Worm (Caenorhabditis elegans): Measurements from ENCODE around the gene crn-3.

crn-3 gene

DNA sequence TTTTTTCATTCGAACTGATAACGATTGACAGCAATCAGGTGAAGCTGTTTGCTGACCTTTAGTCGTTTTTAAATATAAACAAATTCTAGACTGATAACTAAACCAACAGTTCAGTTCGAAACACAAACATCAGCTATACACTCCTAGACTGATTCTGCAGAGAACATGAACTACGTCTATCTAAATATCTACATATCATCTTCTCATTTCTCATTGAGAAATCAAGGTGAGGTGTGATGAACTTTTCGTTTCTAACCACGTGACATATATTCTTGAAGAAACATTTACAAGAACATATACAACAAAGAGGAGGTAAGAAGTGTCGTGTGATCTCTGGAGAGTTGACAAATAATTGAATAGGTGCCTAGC, 30.7 kb upstream of the crn-3 start (continued):
- TF ChIP-seq egl-27 (tag; optimal IDR thresholded peaks at IDR 0.05) (no peak), ceh-20 (GFP tag; IDR thresholded peaks at IDR 0.05) (no peak), F49E8.2 (tag; optimal IDR thresholded peaks at IDR 0.05; ENCODE audit: borderline replicate concordance) (no peak), attf-4 (tag; optimal IDR thresholded peaks at IDR 0.05) (no peak), lin-38 (GFP tag; IDR thresholded peaks at IDR 0.05) (no peak), dmd-9 (GFP tag; IDR thresholded peaks at IDR 0.05) (no peak), nhr-48 (tag; optimal IDR thresholded peaks at IDR 0.05) (peak; percentile 0)

DNA sequence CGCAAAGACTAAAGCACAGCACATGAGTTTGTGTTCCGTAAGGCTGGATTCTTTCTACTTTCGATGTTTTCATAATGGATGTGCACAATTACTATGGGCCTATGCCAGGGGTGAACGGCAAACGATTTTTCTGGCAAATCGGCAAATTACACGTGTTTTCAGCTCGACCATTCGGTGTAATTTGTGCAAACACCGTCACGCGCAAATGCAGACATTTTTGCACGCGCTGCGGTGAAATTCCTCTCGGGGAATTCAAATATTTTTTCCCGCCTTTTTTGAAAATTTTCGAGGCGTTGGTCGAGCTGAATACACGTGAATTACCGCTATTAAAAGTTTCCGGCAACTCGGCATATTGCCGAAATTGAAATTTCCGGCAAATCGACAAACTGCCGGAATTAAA, 30.3 kb upstream of the crn-3 start:
- TF ChIP-seq aha-1 (tag) (peak; percentile 34), madf-5 (GFP tag; IDR thresholded peaks at IDR 0.05) (0 out of 4 replicates have a peak, but pooled peaks of 1 of the 2 experiments have one; percentile 63), Y48G9A.11 (GFP tag; IDR thresholded peaks at IDR 0.05) (0 out of 2 replicates have a peak, but pooled peaks have one; percentile 38)

DNA sequence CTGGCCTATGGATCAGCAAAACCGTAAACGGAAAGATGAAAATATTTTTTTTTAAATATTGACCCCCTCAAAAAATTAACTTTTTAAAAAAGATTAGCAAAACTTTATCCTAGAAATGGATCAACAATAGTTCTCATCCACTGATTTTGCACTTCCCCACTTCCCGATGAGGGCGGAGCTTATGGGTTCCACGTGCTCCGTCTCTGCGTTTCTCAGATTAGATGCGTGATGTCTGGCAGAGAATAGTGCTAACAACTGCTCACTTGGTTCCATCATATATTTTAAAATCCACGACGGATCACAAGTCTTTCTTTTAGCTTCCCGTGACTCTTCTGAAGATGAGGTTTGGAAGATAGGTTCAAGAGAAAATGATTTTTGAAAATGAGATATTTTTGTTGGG, 29.5 kb upstream of the crn-3 start:
- TF ChIP-seq nhr-11 (tag; optimal IDR thresholded peaks at IDR 0.05): peak; percentile 87
- no peak for TF ChIP-seq aly-2 (tag; optimal IDR thresholded peaks at IDR 0.05)
- TF ChIP-seq fos-1 (tag; optimal IDR thresholded peaks at IDR 0.05): no peak
- no peak for TF ChIP-seq aha-1 (tag)
- no peak for TF ChIP-seq nhr-28 (tag; optimal IDR thresholded peaks at IDR 0.05)
- peak; percentile 66 for TF ChIP-seq hlh-30 (tag; optimal IDR thresholded peaks at IDR 0.05; ENCODE audit: insufficient read depth)
- TF ChIP-seq hlh-11 (tag; optimal IDR thresholded peaks at IDR 0.05): no peak
- TF ChIP-seq hif-1 (tag; optimal IDR thresholded peaks at IDR 0.05): no peak
- TF ChIP-seq mdt-29 (GFP tag; IDR thresholded peaks at IDR 0.05): no peak
- no peak for TF ChIP-seq ZK546.5 (tag; optimal IDR thresholded peaks at IDR 0.05)
- TF ChIP-seq mxl-3 (GFP tag; optimal IDR thresholded peaks at IDR 0.05): peak; percentile 25
- TF ChIP-seq daf-16 (GFP tag; optimal IDR thresholded peaks at IDR 0.05): peak in 1 of 2 experiments; percentile 43
- no peak for TF ChIP-seq daf-16 (tag; optimal IDR thresholded peaks at IDR 0.05)
- no peak for TF ChIP-seq daf-19 (GFP tag; conservative IDR thresholded peaks at IDR 0.05)
- peak in 1 of 2 experiments; percentile 3 for TF ChIP-seq mdl-1 (tag; optimal IDR thresholded peaks at IDR 0.05)
- no peak for TF ChIP-seq mep-1 (tag; optimal IDR thresholded peaks at IDR 0.05)
- TF ChIP-seq spr-3 (GFP tag; optimal IDR thresholded peaks at IDR 0.05): no peak

DNA sequence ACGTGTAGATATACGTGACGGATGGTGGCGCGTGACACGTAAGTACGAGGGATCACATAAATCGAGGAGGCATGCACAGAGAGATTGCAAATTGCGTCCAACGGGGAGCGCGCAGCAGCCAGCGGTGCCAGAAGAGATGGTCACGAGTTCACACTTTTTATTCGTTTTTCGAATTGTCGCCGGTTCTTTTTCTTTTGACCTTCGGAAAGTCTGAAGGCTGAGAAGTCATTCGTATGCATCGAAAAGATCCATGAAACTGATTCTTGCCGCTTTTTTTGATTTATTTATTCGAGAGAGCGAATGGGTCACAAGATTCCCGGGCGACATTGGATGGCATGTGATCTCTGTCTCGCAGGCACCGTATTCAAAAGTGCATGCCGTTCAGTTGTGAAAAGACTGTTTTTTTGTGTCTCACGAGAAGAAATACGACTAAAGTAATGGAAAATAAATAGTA, 28.9 kb upstream of the crn-3 start:
- peak; percentile 44 for TF ChIP-seq duxl-1 (tag; optimal IDR thresholded peaks at IDR 0.05; ENCODE audit: poor library complexity)
- TF ChIP-seq mdt-29 (GFP tag; IDR thresholded peaks at IDR 0.05): peak; percentile 58; the same call in 1 of the 2 replicates
- TF ChIP-seq dpl-1 (GFP tag; optimal IDR thresholded peaks at IDR 0.05): peak; percentile 16
- no peak for TF ChIP-seq mxl-2 (GFP tag; conservative IDR thresholded peaks at IDR 0.05)
- TF ChIP-seq zfp-2 (tag; optimal IDR thresholded peaks at IDR 0.05): no peak
- 0 out of 4 replicates have a peak, but pooled peaks of 1 of the 2 experiments have one; percentile 7 for TF ChIP-seq madf-5 (GFP tag; IDR thresholded peaks at IDR 0.05)
- no peak for TF ChIP-seq arid-1 (GFP tag; conservative IDR thresholded peaks at IDR 0.05)
- TF ChIP-seq nhr-25 (tag; optimal IDR thresholded peaks at IDR 0.05; ENCODE audit: borderline replicate concordance, insufficient read depth): peak; percentile 84
- TF ChIP-seq hmg-1.1 (GFP tag; IDR thresholded peaks at IDR 0.05): peak; percentile 70; the same call in 1 of the 2 replicates
- peak; percentile 13 to 63 for TF ChIP-seq lsy-2 (tag; optimal IDR thresholded peaks at IDR 0.05)
- peak; percentile 98 for TF ChIP-seq hlh-30 (tag; optimal IDR thresholded peaks at IDR 0.05; ENCODE audit: insufficient read depth)
- peak; percentile 17; the same call in 1 of the 2 replicates for TF ChIP-seq T26A8.4 (GFP tag; IDR thresholded peaks at IDR 0.05)
- TF ChIP-seq nhr-41 (GFP tag; IDR thresholded peaks at IDR 0.05): no peak
- peak; percentile 1; the same call in 1 of the 2 replicates for TF ChIP-seq madf-9 (GFP tag; conservative IDR thresholded peaks at IDR 0.05)
- TF ChIP-seq aha-1 (tag): peak; percentile 99
- 0 out of 2 replicates have a peak, but pooled peaks have one; percentile 16 for TF ChIP-seq lin-38 (GFP tag; IDR thresholded peaks at IDR 0.05)
- no peak for TF ChIP-seq D1046.2 (GFP tag; IDR thresholded peaks at IDR 0.05)
- peak; percentile 88 for TF ChIP-seq hlh-11 (tag; optimal IDR thresholded peaks at IDR 0.05)
- TF ChIP-seq set-16 (GFP tag; IDR thresholded peaks at IDR 0.05): peak; percentile 61; the same call in 1 of the 2 replicates
- no peak for TF ChIP-seq nhr-6 (tag; optimal IDR thresholded peaks at IDR 0.05)
- peak; percentile 72 for TF ChIP-seq php-3 (GFP tag; IDR thresholded peaks at IDR 0.05)
- peak; percentile 15 for TF ChIP-seq mes-2 (tag; optimal IDR thresholded peaks at IDR 0.05; ENCODE audit: poor library complexity, severe bottlenecking)
- TF ChIP-seq mdl-1 (tag; optimal IDR thresholded peaks at IDR 0.05): peak in 1 of 2 experiments; percentile 84
- TF ChIP-seq ztf-7 (tag; optimal IDR thresholded peaks at IDR 0.05): no peak
- TF ChIP-seq hif-1 (tag; optimal IDR thresholded peaks at IDR 0.05): peak in 1 of 2 experiments; percentile 77
- TF ChIP-seq nhr-11 (tag; optimal IDR thresholded peaks at IDR 0.05): peak; percentile 73
- TF ChIP-seq vab-7 (GFP tag; IDR thresholded peaks at IDR 0.05): no peak

Data from whole organism, L4 larva.